Worm (Caenorhabditis elegans): ENCODE results near the gene cytb-5.1.

ce11 chrX:14039293-14039692 lies 37.6 kb downstream of the cytb-5.1 start:
- TF ChIP-seq ztf-11 (tag; optimal IDR thresholded peaks at IDR 0.05) (no peak), nhr-237 (tag; optimal IDR thresholded peaks at IDR 0.05) (no peak), ama-1 (optimal IDR thresholded peaks at IDR 0.05) (no peak), nhr-76 (tag; optimal IDR thresholded peaks at IDR 0.05) (no peak), mdl-1 (tag; optimal IDR thresholded peaks at IDR 0.05) (no peak), pqm-1 (tag; optimal IDR thresholded peaks at IDR 0.05) (no peak), ces-1 (GFP tag; optimal IDR thresholded peaks at IDR 0.05) (no peak), nhr-6 (tag; optimal IDR thresholded peaks at IDR 0.05) (no peak), madf-5 (GFP tag; IDR thresholded peaks at IDR 0.05) (no peak), unc-62 (GFP tag; optimal IDR thresholded peaks at IDR 0.05 in 1 of 2) (no peak), unc-62 (tag; optimal IDR thresholded peaks at IDR 0.05) (no peak), nhr-25 (tag; optimal IDR thresholded peaks at IDR 0.05; ENCODE audit: borderline replicate concordance, insufficient read depth) (no peak)

Measured in whole organism, L4 larva.